Worm (Caenorhabditis elegans): Measurements from ENCODE around the gene pfas-1.

Gene pfas-1

ce11 chrIII:4666753-4667400 lies 23.8 kb upstream of the pfas-1 start:
- no peak for TF ChIP-seq ztf-23 (GFP tag; IDR thresholded peaks at IDR 0.05)
- no peak for TF ChIP-seq ref-1 (GFP tag; conservative IDR thresholded peaks at IDR 0.05)
- 0 out of 2 replicates have a peak, but pooled peaks have one; percentile 37 for TF ChIP-seq klf-2 (GFP tag; conservative IDR thresholded peaks at IDR 0.05)
- peak; percentile 62; the same call in 1 of the 2 replicates for TF ChIP-seq flt-1 (GFP tag; IDR thresholded peaks at IDR 0.05)
- TF ChIP-seq ztf-29 (GFP tag; IDR thresholded peaks at IDR 0.05), result no peak

- TF ChIP-seq ref-1 (GFP tag; conservative IDR thresholded peaks at IDR 0.05), result no peak
Measured at ce11 chrIII:4665272-4665671, 22.2 kb upstream of the pfas-1 start, which contains the start of gene T23F11.4. T23F11.4 (minus strand) TSS chrIII:4665372.

- TF ChIP-seq T22C8.4 (GFP tag; IDR thresholded peaks at IDR 0.05), result no peak
- TF ChIP-seq ref-1 (GFP tag; conservative IDR thresholded peaks at IDR 0.05), result no peak
- no peak for TF ChIP-seq tab-1 (GFP tag; IDR thresholded peaks at IDR 0.05)
- no peak for TF ChIP-seq klf-2 (GFP tag; conservative IDR thresholded peaks at IDR 0.05)
- TF ChIP-seq cog-1 (tag; optimal IDR thresholded peaks at IDR 0.05), result no peak
- TF ChIP-seq flt-1 (GFP tag; IDR thresholded peaks at IDR 0.05), result no peak
- no peak for TF ChIP-seq ztf-23 (GFP tag; IDR thresholded peaks at IDR 0.05)
- TF ChIP-seq ztf-29 (GFP tag; IDR thresholded peaks at IDR 0.05), result no peak
- no peak for TF ChIP-seq med-1 (GFP tag; optimal IDR thresholded peaks at IDR 0.05; ENCODE audit: insufficient read depth)
Measured at ce11 chrIII:4659426-4659825, 16.3 kb upstream of the pfas-1 start.

DNA sequence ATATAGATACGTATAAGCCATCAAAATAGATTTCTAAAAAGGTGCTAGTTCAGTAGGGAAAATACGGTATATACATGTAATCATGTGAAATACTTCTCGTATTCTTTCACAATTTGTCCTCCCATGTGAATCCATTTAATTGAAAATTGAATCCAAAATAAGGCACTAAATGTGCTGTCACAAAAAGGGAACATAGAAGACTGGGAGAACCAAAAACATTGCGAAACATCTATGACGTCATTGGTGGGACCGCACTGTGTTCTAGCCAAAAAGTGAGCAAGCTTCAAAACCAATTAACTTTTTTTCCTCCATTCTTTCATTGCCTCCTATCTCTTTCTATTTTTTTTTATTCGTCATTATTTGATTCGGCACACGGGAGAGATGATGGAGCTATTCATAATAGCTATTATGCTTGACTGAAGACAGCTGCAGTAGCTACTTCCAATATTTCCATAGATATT lies 15.3 kb upstream of the pfas-1 start, which contains the start of gene cdka-1:
Gene cdka-1 (plus strand): TSS at position 411 of the 461 bp plus-strand sequence.
- no peak for TF ChIP-seq flt-1 (GFP tag; IDR thresholded peaks at IDR 0.05)
- TF ChIP-seq tab-1 (GFP tag; IDR thresholded peaks at IDR 0.05), result no peak
- TF ChIP-seq med-1 (GFP tag; optimal IDR thresholded peaks at IDR 0.05; ENCODE audit: insufficient read depth), result no peak
- TF ChIP-seq cog-1 (tag; optimal IDR thresholded peaks at IDR 0.05), result no peak
- TF ChIP-seq T22C8.4 (GFP tag; IDR thresholded peaks at IDR 0.05), result no peak
- TF ChIP-seq ref-1 (GFP tag; conservative IDR thresholded peaks at IDR 0.05), result no peak
- no peak for TF ChIP-seq ztf-29 (GFP tag; IDR thresholded peaks at IDR 0.05)
- no peak for TF ChIP-seq ztf-23 (GFP tag; IDR thresholded peaks at IDR 0.05)
- TF ChIP-seq klf-2 (GFP tag; conservative IDR thresholded peaks at IDR 0.05), result no peak

DNA sequence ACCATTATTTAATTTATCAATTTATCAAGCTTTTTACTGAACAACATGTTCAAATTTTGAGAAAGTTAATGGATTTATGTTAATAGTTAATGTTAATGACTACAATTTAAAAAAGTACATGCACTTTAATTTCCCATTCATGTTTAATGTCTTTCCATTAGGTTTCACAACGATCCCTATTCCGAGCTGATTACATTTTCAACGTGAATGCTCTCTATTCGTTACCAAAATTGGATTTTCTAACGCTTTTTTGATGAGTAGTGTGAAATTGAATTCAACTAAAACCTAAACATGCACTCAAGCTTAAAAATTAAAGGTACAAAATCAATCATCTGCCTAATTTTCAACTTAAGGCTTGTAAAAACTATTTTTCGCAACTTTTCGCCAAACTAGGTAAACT lies 14.3 kb upstream of the pfas-1 start:
- no peak for TF ChIP-seq cog-1 (tag; optimal IDR thresholded peaks at IDR 0.05)
- no peak for TF ChIP-seq klf-2 (GFP tag; conservative IDR thresholded peaks at IDR 0.05)
- no peak for TF ChIP-seq ztf-29 (GFP tag; IDR thresholded peaks at IDR 0.05)
- no peak for TF ChIP-seq flt-1 (GFP tag; IDR thresholded peaks at IDR 0.05)
- TF ChIP-seq tab-1 (GFP tag; IDR thresholded peaks at IDR 0.05), result no peak
- TF ChIP-seq med-1 (GFP tag; optimal IDR thresholded peaks at IDR 0.05; ENCODE audit: insufficient read depth), result no peak
- TF ChIP-seq ref-1 (GFP tag; conservative IDR thresholded peaks at IDR 0.05), result no peak

DNA sequence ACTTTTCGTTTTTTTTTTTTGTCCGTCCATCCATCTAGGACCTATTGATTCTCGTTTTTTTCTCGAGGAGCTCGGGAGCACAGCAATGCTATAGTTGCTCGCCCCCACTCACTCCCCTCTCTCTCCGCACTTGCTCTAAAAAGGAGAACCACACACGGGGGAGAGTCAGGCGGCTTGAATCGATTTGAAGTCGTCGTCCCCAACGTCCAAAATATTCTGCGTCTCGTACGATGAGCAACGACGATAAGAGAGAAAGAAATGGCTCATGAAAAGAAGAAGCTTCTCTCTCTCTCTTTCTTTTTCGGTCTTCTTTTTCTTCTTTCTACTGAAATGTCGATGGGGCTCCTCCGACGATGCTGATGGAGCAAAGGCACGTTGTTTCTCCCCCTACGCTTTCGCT lies 13.3 kb upstream of the pfas-1 start:
- TF ChIP-seq cog-1 (tag; optimal IDR thresholded peaks at IDR 0.05) (no peak), ztf-23 (GFP tag; IDR thresholded peaks at IDR 0.05) (0 out of 2 replicates have a peak, but pooled peaks have one; percentile 22)

DNA sequence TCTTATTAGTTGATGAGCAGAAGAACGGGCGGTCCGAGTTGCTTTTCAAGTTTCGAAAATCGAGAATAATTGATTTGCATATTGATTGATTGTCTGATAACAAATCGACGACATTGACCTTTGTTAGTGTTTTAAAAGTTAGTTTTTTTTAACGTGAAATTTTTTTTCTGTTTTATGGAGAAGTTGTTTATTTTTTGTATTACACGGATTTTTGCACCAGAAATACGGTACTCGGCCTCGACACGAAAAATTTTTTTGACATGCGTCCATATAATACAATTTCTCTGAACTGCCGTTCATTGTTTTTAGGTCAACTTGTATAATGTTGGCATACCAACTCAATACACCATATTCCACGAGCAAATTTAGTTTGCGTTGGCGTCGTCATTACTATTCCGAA lies 12.3 kb upstream of the pfas-1 start, which contains the start of gene T23F11.2:
Gene T23F11.2 (minus strand): TSS at position 101 of the 400 bp plus-strand sequence.
- no peak for TF ChIP-seq ztf-23 (GFP tag; IDR thresholded peaks at IDR 0.05)
- no peak for TF ChIP-seq tab-1 (GFP tag; IDR thresholded peaks at IDR 0.05)
- TF ChIP-seq cog-1 (tag; optimal IDR thresholded peaks at IDR 0.05), result no peak
- TF ChIP-seq flt-1 (GFP tag; IDR thresholded peaks at IDR 0.05), result no peak
- TF ChIP-seq ref-1 (GFP tag; conservative IDR thresholded peaks at IDR 0.05), result no peak
- TF ChIP-seq med-1 (GFP tag; optimal IDR thresholded peaks at IDR 0.05; ENCODE audit: insufficient read depth), result no peak
- no peak for TF ChIP-seq T22C8.4 (GFP tag; IDR thresholded peaks at IDR 0.05)
- no peak for TF ChIP-seq klf-2 (GFP tag; conservative IDR thresholded peaks at IDR 0.05)

- TF ChIP-seq T22C8.4 (GFP tag; IDR thresholded peaks at IDR 0.05) (no peak), med-1 (GFP tag; optimal IDR thresholded peaks at IDR 0.05; ENCODE audit: insufficient read depth) (no peak), klf-2 (GFP tag; conservative IDR thresholded peaks at IDR 0.05) (no peak), flt-1 (GFP tag; IDR thresholded peaks at IDR 0.05) (no peak), tab-1 (GFP tag; IDR thresholded peaks at IDR 0.05) (no peak), cog-1 (tag; optimal IDR thresholded peaks at IDR 0.05) (no peak), ref-1 (GFP tag; conservative IDR thresholded peaks at IDR 0.05) (no peak)
Measured at ce11 chrIII:4653912-4654311, 10.8 kb upstream of the pfas-1 start.

ce11 chrIII:4653374-4653773 lies 10.3 kb upstream of the pfas-1 start:
- no peak for TF ChIP-seq ztf-29 (GFP tag; IDR thresholded peaks at IDR 0.05)
- TF ChIP-seq ref-1 (GFP tag; conservative IDR thresholded peaks at IDR 0.05), result no peak
- TF ChIP-seq cog-1 (tag; optimal IDR thresholded peaks at IDR 0.05), result no peak
- no peak for TF ChIP-seq ztf-23 (GFP tag; IDR thresholded peaks at IDR 0.05)
- no peak for TF ChIP-seq flt-1 (GFP tag; IDR thresholded peaks at IDR 0.05)
- no peak for TF ChIP-seq med-1 (GFP tag; optimal IDR thresholded peaks at IDR 0.05; ENCODE audit: insufficient read depth)
- no peak for TF ChIP-seq T22C8.4 (GFP tag; IDR thresholded peaks at IDR 0.05)
- no peak for TF ChIP-seq klf-2 (GFP tag; conservative IDR thresholded peaks at IDR 0.05)
- no peak for TF ChIP-seq tab-1 (GFP tag; IDR thresholded peaks at IDR 0.05)

ce11 chrIII:4649811-4650544 lies 6.9 kb upstream of the pfas-1 start, which contains the start of gene ppm-2:
ppm-2 (plus strand) TSS chrIII:4650494.
- TF ChIP-seq klf-2 (GFP tag; conservative IDR thresholded peaks at IDR 0.05) (no peak), cog-1 (tag; optimal IDR thresholded peaks at IDR 0.05) (no peak), flt-1 (GFP tag; IDR thresholded peaks at IDR 0.05) (no peak), ztf-23 (GFP tag; IDR thresholded peaks at IDR 0.05) (no peak), tab-1 (GFP tag; IDR thresholded peaks at IDR 0.05) (no peak), T22C8.4 (GFP tag; IDR thresholded peaks at IDR 0.05) (no peak), ref-1 (GFP tag; conservative IDR thresholded peaks at IDR 0.05) (no peak), ztf-29 (GFP tag; IDR thresholded peaks at IDR 0.05) (no peak), med-1 (GFP tag; optimal IDR thresholded peaks at IDR 0.05; ENCODE audit: insufficient read depth) (no peak)
